Worm (Caenorhabditis elegans) whole organism, L4 larva: ENCODE results near the gene M05D6.3.

ENCODE experiments used
- ZK546.5 ChIP-seq, 2 experiments: sonication (generic microtip); optimal IDR thresholded peaks; 2 replicates each; lab custom pipeline; 2017; ENCODE audit warnings: missing biosample characterization in 2 of 2, missing genetic modification characterization in 2 of 2
- aly-2 ChIP-seq: sonication (generic microtip); optimal IDR thresholded peaks from 2 replicates; lab custom pipeline; 2018; ENCODE audit warnings: missing biosample characterization, missing genetic modification characterization
- ceh-82 ChIP-seq: sonication (generic microtip); optimal IDR thresholded peaks from 2 replicates; lab custom pipeline; 2017; ENCODE audit warnings: missing biosample characterization, missing genetic modification characterization
- dpl-1 ChIP-seq: fragments of 150-350 bp; optimal IDR thresholded peaks from 2 replicates; lab custom pipeline; 2014; ENCODE audit warnings: missing biosample characterization, missing genetic modification reagents, missing genetic modification characterization
- fos-1 ChIP-seq: fragments of 150-350 bp; optimal IDR thresholded peaks from 2 replicates; lab custom pipeline; 2014; ENCODE audit warnings: missing biosample characterization, missing genetic modification characterization
- jun-1 ChIP-seq: fragments of 150-350 bp; optimal IDR thresholded peaks from 2 replicates; lab custom pipeline; 2014; ENCODE audit warnings: missing biosample characterization, missing genetic modification reagents, missing genetic modification characterization
- lin-1 ChIP-seq: fragments of 200-800 bp; sonication (Bioruptor generic); IDR thresholded peaks from 2 replicates; pipeline ENCODE4 v1.3.6; 2022; ENCODE audit warnings: missing genetic modification reagents, missing genetic modification characterization, missing compliant biosample characterization
- lin-39 ChIP-seq: fragments of 150-350 bp; optimal IDR thresholded peaks from 2 replicates; lab custom pipeline; 2014; ENCODE audit warnings: missing biosample characterization, missing genetic modification reagents, missing genetic modification characterization
- lsy-2 ChIP-seq, 2 experiments: fragments of 150-350 bp in 1 of 2; sonication (generic microtip) in 1 of 2; optimal IDR thresholded peaks; 2 replicates each; lab custom pipeline; 2014 to 2017; ENCODE audit warnings: missing biosample characterization in 2 of 2, missing genetic modification characterization in 2 of 2
- nhr-28 ChIP-seq: fragments of 150-350 bp; optimal IDR thresholded peaks from 2 replicates; lab custom pipeline; 2014; ENCODE audit warnings: missing biosample characterization, missing genetic modification characterization
- unc-62 ChIP-seq, 3 experiments: fragments of 150-350 bp in 1 of 3; sonication (generic microtip); optimal IDR thresholded peaks in 2 of 3; peaks in 1 of 3; 1 replicate in 1 of 3; 2 replicates in 2 of 3; lab custom pipeline; 2014 to 2017; ENCODE audit warnings: missing biosample characterization in 3 of 3, missing genetic modification characterization in 3 of 3, missing genetic modification reagents in 3 of 3, missing genotype in 1 of 3
- ztf-7 ChIP-seq: fragments of 150-350 bp; optimal IDR thresholded peaks from 2 replicates; lab custom pipeline; 2014; ENCODE audit warnings: missing biosample characterization, missing genetic modification characterization

- no peak for TF ChIP-seq lin-39
- peak; percentile 97 for TF ChIP-seq nhr-28
- no peak for TF ChIP-seq dpl-1
- no peak for TF ChIP-seq ztf-7 (tag; lab: Kevin White, UChicago)
- TF ChIP-seq lin-1 (GFP tag; lab: Robert Waterston, UW) = no peak
- TF ChIP-seq fos-1 (tag; lab: Kevin White, UChicago) = no peak
- no peak for TF ChIP-seq aly-2 (tag; lab: Kevin White, UChicago)
- no peak for TF ChIP-seq ceh-82 (tag; lab: Kevin White, UChicago)
- TF ChIP-seq lsy-2 (tag; optimal IDR thresholded peaks at IDR 0.05; lab: Kevin White, UChicago) = peak in 1 of 2 experiments; percentile 9
- TF ChIP-seq ZK546.5 (tag; optimal IDR thresholded peaks at IDR 0.05; lab: Kevin White, UChicago) = no peak
- TF ChIP-seq unc-62 (GFP tag; optimal IDR thresholded peaks at IDR 0.05 in 1 of 2; lab: Kevin White, UChicago) = no peak
- no peak for TF ChIP-seq unc-62 (tag; optimal IDR thresholded peaks at IDR 0.05; lab: Kevin White, UChicago)
- TF ChIP-seq jun-1 (tag; lab: Kevin White, UChicago) = no peak
These were observed 34.8 kb upstream of the M05D6.3 start for ce11 chrII:8440792-8441191.
